Worm (Caenorhabditis elegans) whole organism, L2 larva: ENCODE results near the gene dhcr-24.
A peak's percentile ranks its signal among the peaks of the same experiment; 100 is the strongest.

ENCODE experiments used
- alr-1 ChIP-seq: fragments of 150-350 bp; optimal IDR thresholded peaks from 2 replicates; lab custom pipeline; 2014; ENCODE audit warnings: missing biosample characterization, missing genetic modification characterization
- ama-1 ChIP-seq: fragments of 150-350 bp; optimal IDR thresholded peaks from 2 replicates; lab custom pipeline; 2018; ENCODE audit warnings: inconsistent platforms
- egl-27 ChIP-seq: sonication (generic microtip); optimal IDR thresholded peaks from 3 replicates; lab custom pipeline; 2017; ENCODE audit warnings: missing biosample characterization, missing genetic modification reagents, missing genetic modification characterization
- mab-5 ChIP-seq: fragments of 150-350 bp; optimal IDR thresholded peaks from 2 replicates; lab custom pipeline; 2014; ENCODE audit warnings: missing biosample characterization, missing genetic modification characterization
- nhr-6 ChIP-seq: fragments of 150-350 bp; optimal IDR thresholded peaks from 2 replicates; lab custom pipeline; 2014; ENCODE audit warnings: missing biosample characterization, missing genetic modification characterization
- nhr-77 ChIP-seq: fragments of 150-350 bp; optimal IDR thresholded peaks from 2 replicates; lab custom pipeline; 2014; ENCODE audit warnings: missing biosample characterization, missing genetic modification characterization
- unc-39 ChIP-seq: fragments of 150-350 bp; optimal IDR thresholded peaks from 2 replicates; lab custom pipeline; 2014; ENCODE audit warnings: missing biosample characterization, missing genetic modification characterization
- unc-62 ChIP-seq: fragments of 150-350 bp; optimal IDR thresholded peaks from 2 replicates; lab custom pipeline; 2014; ENCODE audit warnings: missing biosample characterization, missing genetic modification reagents, missing genetic modification characterization
- zag-1 ChIP-seq: fragments of 150-350 bp; optimal IDR thresholded peaks from 2 replicates; lab custom pipeline; 2014; ENCODE audit warnings: missing biosample characterization, missing genetic modification characterization

- TF ChIP-seq unc-62 (GFP tag; lab: Kevin White, UChicago), result no peak
- TF ChIP-seq alr-1 (tag; lab: Kevin White, UChicago), result no peak
- TF ChIP-seq ama-1 (lab: Kevin White, UChicago), result no peak
- TF ChIP-seq egl-27, result no peak
- no peak for TF ChIP-seq mab-5 (tag; lab: Kevin White, UChicago)
- TF ChIP-seq nhr-6, result peak; percentile 57
- TF ChIP-seq zag-1 (tag; lab: Kevin White, UChicago), result no peak
- TF ChIP-seq unc-39 (tag; lab: Kevin White, UChicago), result no peak
- TF ChIP-seq nhr-77, result no peak
Measured at ce11 chrX:2596605-2597004, 32.7 kb upstream of the dhcr-24 start.
